Worm (Caenorhabditis elegans): ENCODE data around the gene taf-7.1.

ce11 chrX:11856214-11856613 is 18.9 kb upstream of the taf-7.1 start:
- TF ChIP-seq him-1 (tag; optimal IDR thresholded peaks at IDR 0.05) (no peak), W03F9.2 (tag; optimal IDR thresholded peaks at IDR 0.05) (no peak)
